Fruit fly (Drosophila melanogaster) whole organism, embryonic: ENCODE data around the gene Pfdn2.

Experiments
- Antp ChIP-seq: fragments of 200-800 bp; sonication (Bioruptor generic); optimal IDR thresholded peaks from 3 replicates; lab custom pipeline; 2016; ENCODE audit warnings: missing biosample characterization, missing genetic modification characterization
- CG11085 ChIP-seq: fragments of 200-800 bp; sonication (Bioruptor generic); IDR thresholded peaks from 2 replicates; pipeline ENCODE4 v1.3.6; 2022; ENCODE audit warnings: missing biosample characterization, missing genetic modification characterization
- CG12071 ChIP-seq: fragments of 200-800 bp; sonication (Bioruptor generic); optimal IDR thresholded peaks from 3 replicates; lab custom pipeline; 2018; ENCODE audit warnings: missing biosample characterization, mild to moderate bottlenecking, missing genetic modification characterization
- CG12219 ChIP-seq: fragments of 200-800 bp; sonication (Bioruptor generic); optimal IDR thresholded peaks from 3 replicates; lab custom pipeline; 2018; ENCODE audit warnings: missing biosample characterization, mild to moderate bottlenecking, missing genetic modification characterization
- CG13296 ChIP-seq: fragments of 200-800 bp; sonication (Bioruptor generic); optimal IDR thresholded peaks from 3 replicates; lab custom pipeline; 2018; ENCODE audit warnings: missing biosample characterization, mild to moderate bottlenecking, missing genetic modification characterization
- CG15011 ChIP-seq: fragments of 200-800 bp; sonication (Bioruptor generic); optimal IDR thresholded peaks from 3 replicates; lab custom pipeline; 2018; ENCODE audit warnings: missing biosample characterization, mild to moderate bottlenecking, missing genetic modification characterization
- CG17186 ChIP-seq: fragments of 200-800 bp; sonication (Bioruptor generic); optimal IDR thresholded peaks from 3 replicates; lab custom pipeline; 2017; ENCODE audit warnings: missing biosample characterization, missing genetic modification reagents, missing genetic modification characterization
- CG1832 ChIP-seq: fragments of 200-800 bp; sonication (Bioruptor generic); optimal IDR thresholded peaks from 2 replicates; lab custom pipeline; 2017; ENCODE audit warnings: missing biosample characterization, mild to moderate bottlenecking, missing genetic modification characterization, inconsistent platforms
- CG18764 ChIP-seq: fragments of 200-800 bp; sonication (Bioruptor generic); optimal IDR thresholded peaks from 3 replicates; lab custom pipeline; 2016; ENCODE audit warnings: missing biosample characterization, missing genetic modification characterization
- CG30020 ChIP-seq: fragments of 200-800 bp; optimal IDR thresholded peaks from 2 replicates; lab custom pipeline; 2019; ENCODE audit warnings: missing biosample characterization, mild to moderate bottlenecking, missing genetic modification characterization, moderate library complexity
- CG31224 ChIP-seq: fragments of 200-800 bp; sonication (Bioruptor generic); IDR thresholded peaks from 2 replicates; pipeline ENCODE4 v1.3.6; 2022; ENCODE audit warnings: missing biosample characterization, missing genetic modification characterization
- CG31441 ChIP-seq: fragments of 200-800 bp; sonication (Bioruptor generic); IDR thresholded peaks from 2 replicates; pipeline ENCODE4 v1.3.6; 2022; ENCODE audit warnings: missing biosample characterization, missing genetic modification characterization
- CG4404 ChIP-seq: fragments of 200-800 bp; sonication (Bioruptor generic); IDR thresholded peaks from 2 replicates; pipeline ENCODE4 v1.3.6; 2022; ENCODE audit warnings: missing biosample characterization, missing genetic modification characterization
- CG5180 ChIP-seq: fragments of 200-800 bp; sonication (Bioruptor generic); optimal IDR thresholded peaks from 3 replicates; lab custom pipeline; 2017; ENCODE audit warnings: missing biosample characterization, missing genetic modification characterization, mild to moderate bottlenecking, moderate library complexity, missing genetic modification reagents
- CG7372 ChIP-seq: fragments of 200-800 bp; sonication (Bioruptor generic); IDR thresholded peaks from 2 replicates; pipeline ENCODE4 v1.3.6; 2022; ENCODE audit warnings: missing biosample characterization, missing genetic modification characterization
- CG7786 ChIP-seq: fragments of 200-800 bp; sonication (Bioruptor generic); optimal IDR thresholded peaks from 2 replicates; lab custom pipeline; 2016; ENCODE audit warnings: missing biosample characterization, missing genetic modification characterization
- CG7928 ChIP-seq: fragments of 200-800 bp; sonication (Bioruptor generic); optimal IDR thresholded peaks from 2 replicates; lab custom pipeline; 2017; ENCODE audit warnings: missing biosample characterization, mild to moderate bottlenecking, missing genetic modification characterization
- CG7987 ChIP-seq: fragments of 200-800 bp; sonication (Bioruptor generic); optimal IDR thresholded peaks from 2 replicates; lab custom pipeline; 2018; ENCODE audit warnings: missing biosample characterization, mild to moderate bottlenecking, missing genetic modification characterization, moderate library complexity
- CG8359 ChIP-seq: fragments of 200-800 bp; sonication (Bioruptor generic); optimal IDR thresholded peaks from 2 replicates; lab custom pipeline; 2017; ENCODE audit warnings: missing biosample characterization, mild to moderate bottlenecking, missing genetic modification characterization, borderline replicate concordance
- CG8765 ChIP-seq: fragments of 200-800 bp; sonication (Bioruptor generic); IDR thresholded peaks from 2 replicates; pipeline ENCODE4 v1.3.6; 2022; ENCODE audit warnings: missing biosample characterization, missing genetic modification characterization
- CG9727 ChIP-seq: fragments of 200-800 bp; sonication (Bioruptor generic); optimal IDR thresholded peaks from 3 replicates; lab custom pipeline; 2017; ENCODE audit warnings: missing biosample characterization, mild to moderate bottlenecking, missing genetic modification characterization
- Chrac-16 ChIP-seq: fragments of 200-800 bp; sonication (Bioruptor generic); optimal IDR thresholded peaks from 3 replicates; lab custom pipeline; 2016; ENCODE audit warnings: missing biosample characterization, missing genetic modification characterization
- D19A ChIP-seq: fragments of 200-800 bp; optimal IDR thresholded peaks from 3 replicates; lab custom pipeline; 2019; ENCODE audit warnings: missing biosample characterization, mild to moderate bottlenecking, missing genetic modification characterization, moderate library complexity
- E2f2 ChIP-seq: fragments of 200-800 bp; sonication (Bioruptor generic); IDR thresholded peaks from 2 replicates; pipeline ENCODE4 v1.3.6; 2022; ENCODE audit warnings: missing biosample characterization, missing genetic modification characterization
- HLHmδ ChIP-seq: fragments of 200-800 bp; sonication (Bioruptor generic); optimal IDR thresholded peaks from 2 replicates; lab custom pipeline; 2018; ENCODE audit warnings: missing biosample characterization, mild to moderate bottlenecking, missing genetic modification characterization, moderate library complexity
- Hey ChIP-seq: fragments of 200-800 bp; sonication (Bioruptor generic); optimal IDR thresholded peaks from 3 replicates; lab custom pipeline; 2018; ENCODE audit warnings: missing biosample characterization, mild to moderate bottlenecking, missing genetic modification characterization
- HmgD ChIP-seq: fragments of 200-800 bp; sonication (Bioruptor generic); optimal IDR thresholded peaks from 3 replicates; lab custom pipeline; 2016; ENCODE audit warnings: missing biosample characterization, missing genetic modification characterization
- Hr3 ChIP-seq: fragments of 200-800 bp; sonication (Bioruptor generic); optimal IDR thresholded peaks from 3 replicates; lab custom pipeline; 2016; ENCODE audit warnings: missing biosample characterization, missing genetic modification characterization
- MBD-R2 ChIP-seq: fragments of 200-800 bp; sonication (Bioruptor generic); IDR thresholded peaks from 2 replicates; pipeline ENCODE4 v1.3.6; 2022; ENCODE audit warnings: missing biosample characterization, missing genetic modification characterization
- NfI ChIP-seq: fragments of 200-800 bp; sonication (Bioruptor generic); optimal IDR thresholded peaks from 3 replicates; lab custom pipeline; 2018; ENCODE audit warnings: missing biosample characterization, mild to moderate bottlenecking, missing genetic modification characterization, moderate library complexity
- PHDP ChIP-seq: fragments of 200-800 bp; sonication (Bioruptor generic); optimal IDR thresholded peaks from 3 replicates; lab custom pipeline; 2018; ENCODE audit warnings: missing biosample characterization, mild to moderate bottlenecking, missing genetic modification characterization, moderate library complexity
- Trl ChIP-seq, 3 experiments: fragments of >200 bp in 2 of 3; fragments of 200-800 bp in 1 of 3; sonication (Bioruptor generic) in 1 of 3; optimal IDR thresholded peaks; 2 replicates in 1 of 3; 3 replicates in 2 of 3; lab custom pipeline; 2016 to 2017; ENCODE audit warnings: missing biosample characterization in 1 of 3, missing genetic modification characterization in 1 of 3
- aop ChIP-seq: fragments of 200-800 bp; sonication (Bioruptor generic); IDR thresholded peaks from 2 replicates; pipeline ENCODE4 v1.3.6; 2022; ENCODE audit warnings: missing biosample characterization, missing genetic modification characterization
- corto ChIP-seq: fragments of 200-800 bp; sonication (Bioruptor generic); optimal IDR thresholded peaks from 2 replicates; lab custom pipeline; 2016; ENCODE audit warnings: missing biosample characterization, mild to moderate bottlenecking, missing genetic modification characterization, moderate library complexity
- danr ChIP-seq: fragments of 200-800 bp; sonication (Bioruptor generic); IDR thresholded peaks from 2 replicates; pipeline ENCODE4 v1.3.6; 2022; ENCODE audit warnings: missing biosample characterization, missing genetic modification characterization
- disco-r ChIP-seq: fragments of 200-800 bp; sonication (Bioruptor generic); optimal IDR thresholded peaks from 2 replicates; lab custom pipeline; 2016; ENCODE audit warnings: missing biosample characterization, missing genetic modification characterization
- esg ChIP-seq: fragments of 200-800 bp; sonication (Bioruptor generic); conservative IDR thresholded peaks from 2 replicates; pipeline ENCODE4 v1.3.6; 2022; ENCODE audit warnings: missing biosample characterization, missing genetic modification characterization
- ham ChIP-seq: fragments of 200-800 bp; sonication (Bioruptor generic); IDR thresholded peaks from 2 replicates; pipeline ENCODE4 v1.3.6; 2022; ENCODE audit warnings: missing biosample characterization, missing genetic modification characterization
- lola ChIP-seq, 3 experiments: fragments of >200 bp in 2 of 3; fragments of 200-800 bp in 1 of 3; sonication (Bioruptor generic) in 1 of 3; optimal IDR thresholded peaks; 2 replicates each; lab custom pipeline; 2017 to 2019; ENCODE audit warnings: missing biosample characterization in 3 of 3, missing genetic modification characterization in 3 of 3, mild to moderate bottlenecking in 1 of 3, moderate library complexity in 1 of 3
- mirr ChIP-seq: fragments of 200-800 bp; sonication (Bioruptor generic); optimal IDR thresholded peaks from 3 replicates; lab custom pipeline; 2018; ENCODE audit warnings: missing biosample characterization, mild to moderate bottlenecking, missing genetic modification characterization
- otp ChIP-seq: fragments of 200-800 bp; sonication (Bioruptor generic); IDR thresholded peaks from 3 replicates; pipeline ENCODE4, ENCODE4 v1.3.6; 2022; ENCODE audit warnings: missing biosample characterization, missing genetic modification characterization
- pzg ChIP-seq: fragments of 200-800 bp; sonication (Bioruptor generic); optimal IDR thresholded peaks from 3 replicates; lab custom pipeline; 2018; ENCODE audit warnings: missing biosample characterization, mild to moderate bottlenecking, missing genetic modification characterization, moderate library complexity
- scrt ChIP-seq: fragments of 200-800 bp; sonication (Bioruptor generic); optimal IDR thresholded peaks from 2 replicates; lab custom pipeline; 2018; ENCODE audit warnings: missing biosample characterization, mild to moderate bottlenecking, missing genetic modification characterization, moderate library complexity
- sens-2 ChIP-seq: fragments of 200-800 bp; sonication (Bioruptor generic); IDR thresholded peaks from 2 replicates; pipeline ENCODE4 v1.3.6; 2022; ENCODE audit warnings: missing biosample characterization, missing genetic modification characterization
- so ChIP-seq: fragments of 200-800 bp; sonication (Bioruptor generic); IDR thresholded peaks from 3 replicates; pipeline ENCODE4 v1.3.6; 2022; ENCODE audit warnings: missing biosample characterization, missing genetic modification characterization
- tgo ChIP-seq: fragments of 200-800 bp; sonication (Bioruptor generic); IDR thresholded peaks from 3 replicates; pipeline ENCODE4 v1.3.6; 2022; ENCODE audit warnings: missing biosample characterization, missing genetic modification characterization
- trh ChIP-seq: fragments of 200-800 bp; sonication (Bioruptor generic); optimal IDR thresholded peaks from 2 replicates; lab custom pipeline; 2016; ENCODE audit warnings: missing biosample characterization, missing genetic modification characterization
- vfl ChIP-seq: fragments of 200-800 bp; sonication (Bioruptor generic); optimal IDR thresholded peaks from 2 replicates; lab custom pipeline; 2016; ENCODE audit warnings: missing biosample characterization, missing genetic modification characterization
- zen ChIP-seq: fragments of 200-800 bp; sonication (Bioruptor generic); optimal IDR thresholded peaks from 3 replicates; lab custom pipeline; 2018; ENCODE audit warnings: missing biosample characterization, mild to moderate bottlenecking, missing genetic modification characterization, moderate library complexity

Gene Pfdn2

dm6 chr3L:11074043-11074853, at the start of gene Pfdn2, which contains the start of gene Noc1 (continued):
- TF ChIP-seq otp (no peak), aop (GFP tag; lab: Robert Waterston, UW) (no peak), Trl (optimal IDR thresholded peaks at IDR 0.05; lab: Kevin White, UChicago) (no peak), Trl (GFP tag; optimal IDR thresholded peaks at IDR 0.05; lab: Kevin White, UChicago) (peak; percentile 32), esg (GFP tag; lab: Robert Waterston, UW) (peak; percentile 44; the same call in 1 of the 2 replicates), CG30020 (tag; lab: Kevin White, UChicago) (peak; percentile 54), CG7928 (no peak), lola (GFP tag; optimal IDR thresholded peaks at IDR 0.05; lab: Kevin White, UChicago) (peak in 1 of 3 experiments; percentile 61), CG8765 (no peak), E2f2 (GFP tag; lab: Robert Waterston, UW) (no peak), CG7987 (GFP tag; lab: Kevin White, UChicago) (no peak), CG17186 (GFP tag; lab: Kevin White, UChicago) (no peak), Hey (tag; lab: Kevin White, UChicago) (no peak), CG12071 (GFP tag; lab: Kevin White, UChicago) (no peak), CG7786 (GFP tag; lab: Kevin White, UChicago) (no peak), PHDP (tag; lab: Kevin White, UChicago) (no peak), tgo (GFP tag; lab: Robert Waterston, UW) (peak; percentile 41; the same call in 2 of the 3 replicates), so (GFP tag; lab: Robert Waterston, UW) (no peak), HLHmδ (GFP tag; lab: Kevin White, UChicago) (no peak), CG8359 (GFP tag; lab: Kevin White, UChicago) (no peak), scrt (GFP tag; lab: Kevin White, UChicago) (no peak), CG15011 (GFP tag; lab: Kevin White, UChicago) (no peak), trh (GFP tag; lab: Kevin White, UChicago) (no peak), CG4404 (0 out of 2 replicates have a peak, but pooled peaks have one; percentile 29), CG18764 (GFP tag; lab: Kevin White, UChicago) (no peak), vfl (no peak), CG11085 (GFP tag; lab: Robert Waterston, UW) (no peak), disco-r (GFP tag; lab: Kevin White, UChicago) (no peak), CG12219 (GFP tag; lab: Kevin White, UChicago) (no peak), CG13296 (no peak), CG7372 (no peak), mirr (GFP tag; lab: Kevin White, UChicago) (no peak), pzg (GFP tag; lab: Kevin White, UChicago) (peak; percentile 37), ham (GFP tag; lab: Robert Waterston, UW) (no peak), HmgD (GFP tag; lab: Kevin White, UChicago) (no peak), CG5180 (GFP tag; lab: Kevin White, UChicago) (no peak), CG9727 (GFP tag; lab: Kevin White, UChicago) (peak; percentile 39), Antp (no peak), MBD-R2 (peak; percentile 34; the same call in 1 of the 2 replicates), CG31441 (no peak), sens-2 (GFP tag; lab: Robert Waterston, UW) (no peak), CG1832 (GFP tag; lab: Kevin White, UChicago) (no peak), NfI (peak; percentile 41), D19A (no peak), corto (GFP tag; lab: Kevin White, UChicago) (no peak), Chrac-16 (GFP tag; lab: Kevin White, UChicago) (peak; percentile 42), danr (GFP tag; lab: Robert Waterston, UW) (0 out of 2 replicates have a peak, but pooled peaks have one; percentile 9), Hr3 (GFP tag; lab: Kevin White, UChicago) (peak; percentile 83), CG31224 (GFP tag; lab: Robert Waterston, UW) (peak; percentile 32; the same call in 1 of the 2 replicates), zen (no peak)
